Fruit fly (Drosophila melanogaster): Measurements from ENCODE around the gene Fadd.
A peak's percentile ranks its signal among the peaks of the same experiment; 100 is the strongest.

The Fadd gene

dm6 chr3R:22026922-22027742 lies 7.1 kb upstream of the Fadd start, which contains the start of the genes Cchl and ND-42 (continued):
- TF ChIP-seq CG18011 (GFP tag; optimal IDR thresholded peaks at IDR 0.05) (peak; percentile 77), HLH4C (GFP tag; IDR thresholded peaks at IDR 0.05; ENCODE audit: partially characterized antibody) (peak; percentile 51; the same call in 2 of the 3 replicates), Rx (GFP tag; IDR thresholded peaks at IDR 0.05) (peak; percentile 27; the same call in 1 of the 2 replicates), ham (GFP tag; IDR thresholded peaks at IDR 0.05) (no peak), CG33213 (GFP tag; optimal IDR thresholded peaks at IDR 0.05) (peak; percentile 49), CG14710 (tag; optimal IDR thresholded peaks at IDR 0.05) (peak; percentile 90), ara (GFP tag; IDR thresholded peaks at IDR 0.05) (no peak; the same call in none of the 2 replicates), Sin3A (optimal IDR thresholded peaks at IDR 0.05) (peak; percentile 57), exex (tag; optimal IDR thresholded peaks at IDR 0.05) (peak; percentile 51), CG6254 (GFP tag; optimal IDR thresholded peaks at IDR 0.05) (no peak), CG10209 (GFP tag; optimal IDR thresholded peaks at IDR 0.05) (peak; percentile 81), jing (GFP tag; optimal IDR thresholded peaks at IDR 0.05) (no peak), dm (GFP tag; optimal IDR thresholded peaks at IDR 0.05) (peak; percentile 78), pita (GFP tag; optimal IDR thresholded peaks at IDR 0.05) (no peak), nerfin-2 (GFP tag; IDR thresholded peaks at IDR 0.05; ENCODE audit: partially characterized antibody) (no peak), stc (GFP tag; IDR thresholded peaks at IDR 0.05) (peak; percentile 28; the same call in 1 of the 2 replicates), CG18619 (GFP tag; optimal IDR thresholded peaks at IDR 0.05) (peak; percentile 80), ranshi (GFP tag; IDR thresholded peaks at IDR 0.05) (peak; percentile 72; the same call in 1 of the 2 replicates), Atf-2 (GFP tag; optimal IDR thresholded peaks at IDR 0.05) (peak; percentile 26), ftz-f1 (GFP tag; optimal IDR thresholded peaks at IDR 0.05) (peak; percentile 54), CG11247 (GFP tag; IDR thresholded peaks at IDR 0.05) (peak; percentile 65), Dfd (GFP tag; optimal IDR thresholded peaks at IDR 0.05) (no peak), fd96Cb (tag; optimal IDR thresholded peaks at IDR 0.05) (peak; percentile 69), CG17612 (GFP tag; IDR thresholded peaks at IDR 0.05) (no peak), CG4424 (GFP tag; optimal IDR thresholded peaks at IDR 0.05) (peak; percentile 84), kay (GFP tag; optimal IDR thresholded peaks at IDR 0.05) (peak; percentile 59), Ptx1 (GFP tag; IDR thresholded peaks at IDR 0.05) (peak; percentile 77), D19A (tag; optimal IDR thresholded peaks at IDR 0.05) (no peak), Atf3 (GFP tag; optimal IDR thresholded peaks at IDR 0.05) (peak; percentile 49), CG7928 (GFP tag; optimal IDR thresholded peaks at IDR 0.05) (peak; percentile 45), sisA (GFP tag; IDR thresholded peaks at IDR 0.05) (peak; percentile 64; the same call in 1 of the 2 replicates), tap (tag; optimal IDR thresholded peaks at IDR 0.05) (no peak), CG16813 (GFP tag; IDR thresholded peaks at IDR 0.05; ENCODE audit: partially characterized antibody) (peak; percentile 60; the same call in 2 of the 3 replicates), Sry-β (GFP tag; optimal IDR thresholded peaks at IDR 0.05) (peak; percentile 65), CG14441 (GFP tag; IDR thresholded peaks at IDR 0.05) (peak; percentile 72), TFAM (GFP tag; optimal IDR thresholded peaks at IDR 0.05) (no peak), Awh (GFP tag; IDR thresholded peaks at IDR 0.05) (0 out of 2 replicates have a peak, but pooled peaks have one; percentile 9), CG17361 (GFP tag; IDR thresholded peaks at IDR 0.05) (peak; percentile 93), E2f2 (GFP tag; IDR thresholded peaks at IDR 0.05) (peak; percentile 52), rib (GFP tag; IDR thresholded peaks at IDR 0.05) (peak; percentile 42; the same call in 1 of the 2 replicates), CG12236 (GFP tag; optimal IDR thresholded peaks at IDR 0.05) (peak; percentile 40), nmo (GFP tag; optimal IDR thresholded peaks at IDR 0.05) (peak; percentile 86), CG4404 (GFP tag; IDR thresholded peaks at IDR 0.05) (peak; percentile 44; the same call in 1 of the 2 replicates), CG12942 (GFP tag; optimal IDR thresholded peaks at IDR 0.05) (peak; percentile 63), CG2129 (GFP tag; IDR thresholded peaks at IDR 0.05; ENCODE audit: partially characterized antibody) (peak; percentile 55), bab2 (GFP tag; optimal IDR thresholded peaks at IDR 0.05) (peak; percentile 70), CG11398 (GFP tag; optimal IDR thresholded peaks at IDR 0.05) (no peak), dati (GFP tag; IDR thresholded peaks at IDR 0.05) (no peak), CG10654 (GFP tag; optimal IDR thresholded peaks at IDR 0.05) (peak; percentile 79)

All from whole organism, embryonic.